Worm (Caenorhabditis elegans): ENCODE data around the gene ced-7.

- TF ChIP-seq nhr-12 (tag; optimal IDR thresholded peaks at IDR 0.05) (no peak), unc-62 (GFP tag; optimal IDR thresholded peaks at IDR 0.05) (no peak)
These were observed 56.3 kb downstream of the ced-7 start, which contains the start of gene mrps-23 for ce11 chrIII:9523581-9523980.
